Worm (Caenorhabditis elegans) whole organism, L4 larva: ENCODE data around the gene R04B5.11.

Experiments used
- ama-1 ChIP-seq: fragments of 150-350 bp; optimal IDR thresholded peaks from 2 replicates; lab custom pipeline; 2014; ENCODE audit warnings: inconsistent platforms, mixed read lengths
- lin-13 ChIP-seq: fragments of 150-350 bp; optimal IDR thresholded peaks from 2 replicates; lab custom pipeline; 2014; ENCODE audit warnings: missing biosample characterization, missing genetic modification reagents, missing genetic modification characterization
- nhr-28 ChIP-seq: fragments of 150-350 bp; optimal IDR thresholded peaks from 2 replicates; lab custom pipeline; 2014; ENCODE audit warnings: missing biosample characterization, missing genetic modification characterization
- pqm-1 ChIP-seq: sonication (generic microtip); optimal IDR thresholded peaks from 2 replicates; lab custom pipeline; 2017; ENCODE audit warnings: missing biosample characterization, missing genetic modification characterization
- skn-1 ChIP-seq: fragments of 150-350 bp; optimal IDR thresholded peaks from 2 replicates; lab custom pipeline; 2014; ENCODE audit warnings: missing biosample characterization, missing genetic modification characterization
- unc-62 ChIP-seq, 3 experiments: fragments of 150-350 bp in 1 of 3; sonication (generic microtip); optimal IDR thresholded peaks in 2 of 3; peaks in 1 of 3; 1 replicate in 1 of 3; 2 replicates in 2 of 3; lab custom pipeline; 2014 to 2017; ENCODE audit warnings: missing biosample characterization in 3 of 3, missing genetic modification characterization in 3 of 3, missing genetic modification reagents in 3 of 3, missing genotype in 1 of 3
- zag-1 ChIP-seq: fragments of 150-350 bp; optimal IDR thresholded peaks from 2 replicates; lab custom pipeline; 2014; ENCODE audit warnings: missing biosample characterization, missing genetic modification characterization

ce11 chrV:10090461-10090860 is 591 bp downstream of the R04B5.11 start, which contains the start of gene R04B5.7:
- TF ChIP-seq skn-1 (tag; lab: Kevin White, UChicago) (no peak), nhr-28 (tag; lab: Kevin White, UChicago) (no peak), pqm-1 (tag; lab: Kevin White, UChicago) (no peak), lin-13 (GFP tag; lab: Kevin White, UChicago) (no peak), zag-1 (tag; lab: Kevin White, UChicago) (no peak), unc-62 (GFP tag; optimal IDR thresholded peaks at IDR 0.05 in 1 of 2; lab: Kevin White, UChicago) (peak in 1 of 2 experiments; percentile 19), unc-62 (tag; optimal IDR thresholded peaks at IDR 0.05; lab: Kevin White, UChicago) (no peak), ama-1 (lab: Kevin White, UChicago) (no peak)
